Fruit fly (Drosophila melanogaster): ENCODE data around the gene Arp5.

Gene Arp5

DNA sequence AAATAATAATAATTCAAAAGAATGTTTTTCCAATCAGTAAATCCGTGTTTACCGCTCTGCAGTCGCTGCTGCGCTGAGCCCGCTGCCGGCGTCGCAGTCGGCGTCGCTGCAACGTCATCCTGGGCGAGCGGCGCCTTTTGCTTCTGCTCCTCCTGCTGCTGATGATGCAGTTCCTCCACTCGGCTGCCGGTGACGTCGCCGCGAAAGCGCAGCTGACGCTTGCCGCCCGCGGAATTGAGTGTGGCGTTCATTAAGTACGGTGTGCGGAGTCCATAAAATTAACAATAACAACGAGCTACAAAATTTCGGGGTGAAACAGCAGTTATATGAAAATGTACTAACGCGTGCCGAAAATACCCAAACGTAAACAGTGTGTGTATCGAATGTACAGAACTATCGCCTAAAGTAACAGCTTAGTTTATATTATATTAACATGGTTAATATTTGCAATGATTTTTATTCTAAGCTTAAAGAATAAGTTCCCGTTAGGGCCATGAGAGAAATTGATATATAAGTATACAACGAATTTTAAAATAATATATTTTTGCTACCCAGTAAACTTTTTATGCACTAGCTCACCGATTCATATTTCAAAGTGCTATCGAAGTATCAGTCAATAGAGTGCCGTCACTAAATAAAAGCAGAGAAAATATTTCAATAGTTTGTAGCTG, 21.1 kb upstream of the Arp5 start, which contains the start of the genes CG7218 and Cbp20 (continued):
- TF ChIP-seq Side (GFP tag; optimal IDR thresholded peaks at IDR 0.05) (no peak), wdn (GFP tag; IDR thresholded peaks at IDR 0.05) (peak; percentile 64; the same call in 1 of the 2 replicates), CG16815 (GFP tag; optimal IDR thresholded peaks at IDR 0.05) (peak; percentile 10), Eip74EF (GFP tag; optimal IDR thresholded peaks at IDR 0.05) (no peak), ems (GFP tag; optimal IDR thresholded peaks at IDR 0.05) (peak; percentile 49), dpn (GFP tag; optimal IDR thresholded peaks at IDR 0.05) (peak; percentile 63 to 82), Xrp1 (GFP tag; IDR thresholded peaks at IDR 0.05) (peak; percentile 76), CG18599 (GFP tag; optimal IDR thresholded peaks at IDR 0.05) (peak; percentile 71), gce (GFP tag; IDR thresholded peaks at IDR 0.05) (no peak; the same call in 2 of the 3 replicates), ap (GFP tag; IDR thresholded peaks at IDR 0.05) (no peak), gcm (GFP tag; optimal IDR thresholded peaks at IDR 0.05) (no peak), CG14050 (GFP tag; IDR thresholded peaks at IDR 0.05) (peak; percentile 54), Oli (tag; optimal IDR thresholded peaks at IDR 0.05) (peak; percentile 47), CG4617 (GFP tag; optimal IDR thresholded peaks at IDR 0.05; ENCODE audit: borderline replicate concordance) (peak; percentile 83), NC2α (GFP tag; optimal IDR thresholded peaks at IDR 0.05) (no peak), Jarid2 (GFP tag; optimal IDR thresholded peaks at IDR 0.05) (peak; percentile 31), oc (tag; optimal IDR thresholded peaks at IDR 0.05) (no peak), CG13624 (GFP tag; optimal IDR thresholded peaks at IDR 0.05) (peak; percentile 53), bsh (GFP tag; optimal IDR thresholded peaks at IDR 0.05) (peak in 1 of 2 experiments; percentile 43), CG12744 (GFP tag; optimal IDR thresholded peaks at IDR 0.05) (peak; percentile 59), Deaf1 (tag; optimal IDR thresholded peaks at IDR 0.05) (peak; percentile 47), CG7786 (GFP tag; optimal IDR thresholded peaks at IDR 0.05) (peak; percentile 48), sc (optimal IDR thresholded peaks at IDR 0.05) (no peak), sc (GFP tag; optimal IDR thresholded peaks at IDR 0.05) (peak; percentile 37), CG8359 (GFP tag; optimal IDR thresholded peaks at IDR 0.05; ENCODE audit: borderline replicate concordance) (no peak), CG6254 (GFP tag; optimal IDR thresholded peaks at IDR 0.05) (peak; percentile 37), H15 (GFP tag; IDR thresholded peaks at IDR 0.05) (peak; percentile 65; the same call in 1 of the 3 replicates), da (GFP tag; optimal IDR thresholded peaks at IDR 0.05) (peak; percentile 2), CG2202 (tag; optimal IDR thresholded peaks at IDR 0.05) (no peak), CG13424 (tag; optimal IDR thresholded peaks at IDR 0.05) (peak; percentile 78), CG9817 (tag; optimal IDR thresholded peaks at IDR 0.05) (peak; percentile 69), chinmo (GFP tag; IDR thresholded peaks at IDR 0.05; ENCODE audit: partially characterized antibody) (peak; percentile 83; the same call in 2 of the 4 replicates), CG18011 (GFP tag; optimal IDR thresholded peaks at IDR 0.05) (peak; percentile 41), CG6813 (GFP tag; optimal IDR thresholded peaks at IDR 0.05) (peak; percentile 16), pum (GFP tag; optimal IDR thresholded peaks at IDR 0.05) (peak; percentile 41), crol (GFP tag; IDR thresholded peaks at IDR 0.05) (no peak), Antp (GFP tag; optimal IDR thresholded peaks at IDR 0.05) (peak; percentile 62), H2.0 (GFP tag; IDR thresholded peaks at IDR 0.05) (peak; percentile 86), CG18476 (GFP tag; optimal IDR thresholded peaks at IDR 0.05) (peak; percentile 61), CrebB (tag; optimal IDR thresholded peaks at IDR 0.05) (peak; percentile 3), Stat92E (GFP tag; optimal IDR thresholded peaks at IDR 0.05) (no peak), ftz-f1 (GFP tag; optimal IDR thresholded peaks at IDR 0.05) (no peak), dati (GFP tag; IDR thresholded peaks at IDR 0.05) (0 out of 2 replicates have a peak, but pooled peaks have one; percentile 26), knrl (GFP tag; IDR thresholded peaks at IDR 0.05; ENCODE audit: partially characterized antibody) (peak; percentile 88), CG15011 (GFP tag; optimal IDR thresholded peaks at IDR 0.05) (no peak), BtbVII (GFP tag; optimal IDR thresholded peaks at IDR 0.05) (no peak), CG17385 (GFP tag; optimal IDR thresholded peaks at IDR 0.05) (peak; percentile 60), mam (GFP tag; optimal IDR thresholded peaks at IDR 0.05) (peak; percentile 89)
